Worm (Caenorhabditis elegans): ENCODE results near the gene Y39B6A.10.

DNA sequence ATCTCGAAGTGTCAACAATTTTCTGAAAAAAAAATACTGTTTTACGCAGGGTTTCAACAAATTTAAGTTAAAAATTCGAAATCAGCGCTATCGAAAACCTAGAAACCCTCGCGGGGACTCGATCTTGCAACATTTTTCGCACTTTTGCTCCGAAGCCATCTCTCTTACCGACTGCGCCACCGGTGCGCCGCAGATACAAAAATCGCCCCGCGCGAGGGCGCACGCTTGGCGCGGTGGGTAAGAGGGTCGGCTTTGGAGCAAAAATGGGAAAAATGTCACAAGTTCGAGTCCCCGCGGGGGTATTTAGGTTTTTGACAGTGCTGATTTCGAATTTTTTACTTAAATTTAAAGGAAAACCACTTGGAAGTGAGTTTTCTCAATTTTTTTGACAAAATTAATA, 42.5 kb downstream of the Y39B6A.10 start:
- TF ChIP-seq sea-2 (GFP tag; optimal IDR thresholded peaks at IDR 0.05): no peak
- TF ChIP-seq elt-3 (tag; optimal IDR thresholded peaks at IDR 0.05): no peak
- TF ChIP-seq daf-12 (tag; optimal IDR thresholded peaks at IDR 0.05): no peak
- TF ChIP-seq lsy-12 (tag; optimal IDR thresholded peaks at IDR 0.05): no peak
- no peak for TF ChIP-seq ama-1 (optimal IDR thresholded peaks at IDR 0.05)
- no peak for TF ChIP-seq nhr-11 (tag; optimal IDR thresholded peaks at IDR 0.05)
- no peak for TF ChIP-seq nhr-25 (tag; optimal IDR thresholded peaks at IDR 0.05)
- TF ChIP-seq pha-4 (tag; optimal IDR thresholded peaks at IDR 0.05): no peak

Data from whole organism, L3 larva.